Worm (Caenorhabditis elegans) whole organism, L4 larva: ENCODE measurements around the gene npp-10.

Experiments
- D1046.2 ChIP-seq: fragments of 200-800 bp; sonication (Bioruptor generic); IDR thresholded peaks from 2 replicates; pipeline ENCODE4 v1.3.6; 2022; ENCODE audit warnings: missing genetic modification characterization, missing compliant biosample characterization
- F37D6.2 ChIP-seq: sonication (generic microtip); optimal IDR thresholded peaks from 2 replicates; lab custom pipeline; 2016; ENCODE audit warnings: mild to moderate bottlenecking, missing genetic modification characterization, missing compliant biosample characterization
- F44E2.7 ChIP-seq: fragments of 200-800 bp; sonication (Bioruptor generic); IDR thresholded peaks from 2 replicates; pipeline ENCODE4 v2.1.2; 2022; ENCODE audit warnings: missing genetic modification characterization, missing compliant biosample characterization
- T26A8.4 ChIP-seq: fragments of 200-800 bp; sonication (Bioruptor generic); IDR thresholded peaks from 2 replicates; pipeline ENCODE4 v1.3.6; 2022; ENCODE audit warnings: missing genetic modification characterization, missing compliant biosample characterization
- Y48G9A.11 ChIP-seq: fragments of 200-800 bp; sonication (Bioruptor generic); IDR thresholded peaks from 2 replicates; pipeline ENCODE4 v1.3.6; 2022; ENCODE audit warnings: missing genetic modification reagents, missing genetic modification characterization, missing compliant biosample characterization
- aha-1 ChIP-seq: fragments of 150-350 bp; peaks from one replicate; lab custom pipeline; 2014; ENCODE audit warnings: missing biosample characterization, missing genetic modification characterization
- arid-1 ChIP-seq: fragments of 200-800 bp; sonication (Bioruptor generic); conservative IDR thresholded peaks from 2 replicates; pipeline ENCODE4 v1.3.6; 2022; ENCODE audit warnings: missing genetic modification reagents, missing genetic modification characterization, missing compliant biosample characterization
- ceh-32 ChIP-seq: sonication (generic microtip); optimal IDR thresholded peaks from 2 replicates; lab custom pipeline; 2016; ENCODE audit warnings: mild to moderate bottlenecking, missing genetic modification characterization, missing compliant biosample characterization; ENCODE audit not compliant: poor library complexity
- ceh-82 ChIP-seq: sonication (generic microtip); optimal IDR thresholded peaks from 2 replicates; lab custom pipeline; 2017; ENCODE audit warnings: missing biosample characterization, missing genetic modification characterization
- dpl-1 ChIP-seq: fragments of 150-350 bp; optimal IDR thresholded peaks from 2 replicates; lab custom pipeline; 2014; ENCODE audit warnings: missing biosample characterization, missing genetic modification reagents, missing genetic modification characterization
- dve-1 ChIP-seq: sonication (generic microtip); optimal IDR thresholded peaks from 2 replicates; lab custom pipeline; 2017; ENCODE audit warnings: antibody characterized with exemption, mild to moderate bottlenecking, missing genetic modification characterization, missing compliant biosample characterization; ENCODE audit not compliant: insufficient read depth
- egl-43 ChIP-seq: fragments of 200-800 bp; sonication (Bioruptor generic); IDR thresholded peaks from 2 replicates; pipeline ENCODE4 v1.3.6; 2022; ENCODE audit warnings: missing genetic modification reagents, missing genetic modification characterization, missing compliant biosample characterization
- fkh-10 ChIP-seq: fragments of 150-350 bp; optimal IDR thresholded peaks from 2 replicates; lab custom pipeline; 2014; ENCODE audit warnings: missing biosample characterization, missing genetic modification reagents, missing genetic modification characterization
- hlh-30 ChIP-seq: sonication (generic microtip); optimal IDR thresholded peaks from 2 replicates; lab custom pipeline; 2017; ENCODE audit warnings: antibody characterized with exemption, mild to moderate bottlenecking, missing genetic modification characterization, missing compliant biosample characterization; ENCODE audit not compliant: insufficient read depth
- lin-13 ChIP-seq: fragments of 150-350 bp; optimal IDR thresholded peaks from 2 replicates; lab custom pipeline; 2014; ENCODE audit warnings: missing biosample characterization, missing genetic modification reagents, missing genetic modification characterization
- lin-38 ChIP-seq: fragments of 200-800 bp; sonication (Bioruptor generic); IDR thresholded peaks from 2 replicates; pipeline ENCODE4 v1.3.6; 2022; ENCODE audit warnings: missing genetic modification reagents, missing genetic modification characterization, missing compliant biosample characterization
- lin-39 ChIP-seq: fragments of 150-350 bp; optimal IDR thresholded peaks from 2 replicates; lab custom pipeline; 2014; ENCODE audit warnings: missing biosample characterization, missing genetic modification reagents, missing genetic modification characterization
- madf-9 ChIP-seq: fragments of 200-800 bp; sonication (Bioruptor generic); conservative IDR thresholded peaks from 2 replicates; pipeline ENCODE4 v1.3.6; 2022; ENCODE audit warnings: missing genetic modification reagents, missing genetic modification characterization, missing compliant biosample characterization
- mdl-1 ChIP-seq, 2 experiments: fragments of 150-350 bp in 1 of 2; sonication (generic microtip) in 1 of 2; optimal IDR thresholded peaks; 2 replicates each; lab custom pipeline; 2014 to 2017; ENCODE audit warnings: missing biosample characterization in 2 of 2, missing genetic modification characterization in 2 of 2
- mes-2 ChIP-seq: sonication (generic microtip); optimal IDR thresholded peaks from 2 replicates; lab custom pipeline; 2016; ENCODE audit warnings: missing genotype, mild to moderate bottlenecking, missing genetic modification characterization, missing compliant biosample characterization; ENCODE audit not compliant: poor library complexity, severe bottlenecking
- mxl-2 ChIP-seq: fragments of 200-800 bp; sonication (Bioruptor generic); conservative IDR thresholded peaks from 2 replicates; pipeline ENCODE4 v1.3.6; 2022; ENCODE audit warnings: missing genetic modification reagents, missing genetic modification characterization, missing compliant biosample characterization
- mxl-3 ChIP-seq: fragments of 200-800 bp; sonication (Bioruptor generic); optimal IDR thresholded peaks from 2 replicates; lab custom pipeline; 2018; ENCODE audit warnings: mild to moderate bottlenecking, missing genetic modification characterization, missing compliant biosample characterization
- nhr-10 ChIP-seq: fragments of 150-350 bp; optimal IDR thresholded peaks from 2 replicates; lab custom pipeline; 2014; ENCODE audit warnings: missing biosample characterization, missing genetic modification characterization
- nhr-102 ChIP-seq: sonication (generic microtip); optimal IDR thresholded peaks from 2 replicates; lab custom pipeline; 2016; ENCODE audit warnings: mild to moderate bottlenecking, missing genetic modification characterization, moderate library complexity, missing compliant biosample characterization
- nhr-111 ChIP-seq: fragments of 200-800 bp; sonication (Bioruptor generic); optimal IDR thresholded peaks from 2 replicates; lab custom pipeline; 2018; ENCODE audit warnings: mild to moderate bottlenecking, missing genetic modification characterization, missing compliant biosample characterization
- nhr-237 ChIP-seq: sonication (generic microtip); optimal IDR thresholded peaks from 2 replicates; lab custom pipeline; 2017; ENCODE audit warnings: missing biosample characterization, missing genetic modification characterization
- nhr-25 ChIP-seq: sonication (generic microtip); optimal IDR thresholded peaks from 2 replicates; lab custom pipeline; 2017; ENCODE audit warnings: missing genetic modification characterization, mild to moderate bottlenecking, missing compliant biosample characterization, antibody characterized with exemption, moderate library complexity, borderline replicate concordance; ENCODE audit not compliant: insufficient read depth
- nhr-42 ChIP-seq: fragments of 200-800 bp; sonication (Bioruptor generic); IDR thresholded peaks from 2 replicates; pipeline ENCODE4 v1.3.6; 2022; ENCODE audit warnings: missing genetic modification characterization, missing compliant biosample characterization
- nhr-6 ChIP-seq: fragments of 150-350 bp; optimal IDR thresholded peaks from 2 replicates; lab custom pipeline; 2014; ENCODE audit warnings: missing biosample characterization, missing genetic modification characterization
- nhr-76 ChIP-seq: fragments of 150-350 bp; optimal IDR thresholded peaks from 2 replicates; lab custom pipeline; 2014; ENCODE audit warnings: missing biosample characterization, missing genetic modification characterization
- saeg-2 ChIP-seq: fragments of 200-800 bp; sonication (Bioruptor generic); IDR thresholded peaks from 2 replicates; pipeline ENCODE4 v1.3.6; 2022; ENCODE audit warnings: missing genetic modification reagents, missing genetic modification characterization, missing compliant biosample characterization
- set-16 ChIP-seq: fragments of 200-800 bp; sonication (Bioruptor generic); IDR thresholded peaks from 2 replicates; pipeline ENCODE4 v1.3.6; 2022; ENCODE audit warnings: missing genetic modification reagents, missing genetic modification characterization, missing compliant biosample characterization
- spr-1 ChIP-seq: sonication (generic microtip); optimal IDR thresholded peaks from 2 replicates; lab custom pipeline; 2016; ENCODE audit warnings: mild to moderate bottlenecking, missing genetic modification characterization, missing compliant biosample characterization
- tra-1 ChIP-seq: fragments of 200-800 bp; sonication (Bioruptor generic); IDR thresholded peaks from 2 replicates; pipeline ENCODE4 v1.3.6; 2022; ENCODE audit warnings: missing genetic modification reagents, missing genetic modification characterization, missing compliant biosample characterization
- unc-130 ChIP-seq: sonication (generic microtip); optimal IDR thresholded peaks from 2 replicates; lab custom pipeline; 2016; ENCODE audit warnings: missing genetic modification reagents, missing genetic modification characterization, missing compliant biosample characterization
- unc-39 ChIP-seq: sonication (generic microtip); optimal IDR thresholded peaks from 2 replicates; lab custom pipeline; 2017; ENCODE audit warnings: missing biosample characterization, missing genetic modification characterization
- zfp-2 ChIP-seq: sonication (generic microtip); optimal IDR thresholded peaks from 2 replicates; lab custom pipeline; 2016; ENCODE audit warnings: mild to moderate bottlenecking, missing genetic modification characterization, missing compliant biosample characterization
- ztf-7 ChIP-seq: fragments of 150-350 bp; optimal IDR thresholded peaks from 2 replicates; lab custom pipeline; 2014; ENCODE audit warnings: missing biosample characterization, missing genetic modification characterization

The npp-10 gene

DNA sequence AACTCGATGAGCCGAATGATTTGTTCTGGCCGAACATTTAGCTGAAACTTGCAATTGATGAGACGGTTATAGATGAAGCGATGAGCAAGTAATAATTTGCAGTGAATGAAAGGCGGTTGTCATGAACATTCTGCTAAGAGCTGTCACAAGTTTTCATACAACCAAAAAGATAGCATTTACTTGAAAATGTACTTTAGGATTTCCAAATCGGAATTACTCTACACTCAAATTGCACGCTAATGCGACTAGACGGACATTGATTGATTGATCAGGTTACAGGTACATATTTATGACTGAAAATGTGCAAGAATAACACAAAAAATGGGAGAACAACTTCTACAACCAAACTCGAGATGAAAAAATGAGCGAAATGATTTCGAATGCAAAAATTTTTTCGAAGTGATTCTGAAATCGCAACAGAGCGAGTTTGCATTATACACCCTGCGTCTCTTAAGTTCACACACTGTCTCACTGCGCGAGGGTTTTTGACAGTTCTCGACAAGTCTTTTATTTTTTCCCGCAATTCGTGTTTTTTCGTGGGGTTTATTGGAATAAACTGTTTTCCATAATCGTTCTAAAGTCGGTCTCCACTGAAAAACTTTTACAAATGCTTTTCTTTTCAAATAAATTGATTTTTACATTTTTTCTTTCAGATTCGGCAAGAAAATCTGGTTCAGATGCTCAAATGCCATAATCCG is at the start of gene npp-10, which contains the start of gene cyk-3:
Gene npp-10 (minus strand): TSS at position 51 of the 698 bp plus-strand sequence.
Gene cyk-3 (plus strand): TSS at position 648 of the 698 bp plus-strand sequence.
- TF ChIP-seq tra-1 (GFP tag; lab: Robert Waterston, UW) (no peak), dpl-1 (GFP tag; lab: Kevin White, UChicago) (peak; percentile 51), lin-38 (GFP tag; lab: Robert Waterston, UW) (peak; percentile 94), D1046.2 (GFP tag; lab: Robert Waterston, UW) (no peak), unc-130 (peak; percentile 32), nhr-111 (GFP tag; lab: Kevin White, UChicago) (no peak), nhr-6 (tag; lab: Kevin White, UChicago) (peak; percentile 21), aha-1 (tag; lab: Kevin White, UChicago) (peak; percentile 95), mes-2 (peak; percentile 67), zfp-2 (tag; lab: Kevin White, UChicago) (no peak)
- TF ChIP-seq, all 104 proteins: peak for 6

DNA sequence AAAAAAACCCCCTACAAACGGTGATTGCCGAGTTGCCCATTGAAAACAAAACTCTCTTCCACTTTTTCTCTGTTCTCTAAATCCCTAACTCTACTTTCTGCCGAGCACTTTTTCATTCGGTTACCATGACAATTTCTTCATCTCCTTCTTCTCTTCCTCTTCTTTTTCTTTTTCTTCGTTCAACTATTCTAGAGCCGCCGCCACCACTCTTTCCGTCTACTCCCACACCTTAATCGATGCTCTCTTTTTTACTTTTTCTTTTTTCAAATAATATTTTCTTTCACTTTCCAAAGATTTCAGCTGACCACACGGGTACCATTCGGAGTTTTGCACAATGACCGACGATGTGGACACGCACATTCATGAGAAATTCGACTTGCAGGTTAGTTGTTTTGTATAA is 48.2 kb upstream of the npp-10 start, which contains the start of gene mapk-15:
Gene mapk-15 (plus strand): TSS at position 301 of the 400 bp plus-strand sequence.
- TF ChIP-seq madf-9 (no peak), spr-1 (tag; lab: Kevin White, UChicago) (no peak), lin-13 (GFP tag; lab: Kevin White, UChicago) (no peak), hlh-30 (tag; lab: Kevin White, UChicago) (no peak), nhr-42 (GFP tag; lab: Robert Waterston, UW) (no peak), unc-39 (tag; lab: Kevin White, UChicago) (no peak), lin-39 (tag; lab: Kevin White, UChicago) (no peak), mes-2 (no peak), ceh-32 (no peak), nhr-76 (tag; lab: Kevin White, UChicago) (no peak), mdl-1 (tag; optimal IDR thresholded peaks at IDR 0.05; lab: Kevin White, UChicago) (no peak), T26A8.4 (GFP tag; lab: Robert Waterston, UW) (no peak), nhr-10 (tag; lab: Kevin White, UChicago) (no peak), mxl-3 (GFP tag; lab: Kevin White, UChicago) (no peak), saeg-2 (GFP tag; lab: Robert Waterston, UW) (no peak), set-16 (GFP tag; lab: Robert Waterston, UW) (no peak), dve-1 (tag; lab: Kevin White, UChicago) (no peak), nhr-25 (no peak), nhr-102 (tag; lab: Kevin White, UChicago) (no peak)

DNA sequence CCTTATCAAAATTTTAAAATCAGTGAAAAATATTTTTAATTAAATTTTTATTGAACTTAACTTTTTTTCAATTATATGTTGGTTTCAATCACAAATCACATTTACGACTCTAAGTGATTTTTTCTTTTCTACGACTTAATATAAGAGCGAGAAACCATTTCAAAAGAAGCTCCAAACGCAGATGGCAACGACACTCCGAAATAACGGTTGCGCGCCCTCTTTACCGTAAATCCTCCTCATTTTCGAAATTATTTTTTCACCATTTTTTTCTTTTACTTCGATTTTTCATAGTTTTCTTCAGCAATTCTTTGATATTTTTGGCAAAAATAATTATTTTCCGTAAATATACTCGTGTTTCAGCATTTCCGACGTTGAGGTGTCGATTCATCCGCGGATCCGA is 45.4 kb upstream of the npp-10 start:
- TF ChIP-seq Y48G9A.11 (GFP tag; lab: Robert Waterston, UW) = peak; percentile 98

DNA sequence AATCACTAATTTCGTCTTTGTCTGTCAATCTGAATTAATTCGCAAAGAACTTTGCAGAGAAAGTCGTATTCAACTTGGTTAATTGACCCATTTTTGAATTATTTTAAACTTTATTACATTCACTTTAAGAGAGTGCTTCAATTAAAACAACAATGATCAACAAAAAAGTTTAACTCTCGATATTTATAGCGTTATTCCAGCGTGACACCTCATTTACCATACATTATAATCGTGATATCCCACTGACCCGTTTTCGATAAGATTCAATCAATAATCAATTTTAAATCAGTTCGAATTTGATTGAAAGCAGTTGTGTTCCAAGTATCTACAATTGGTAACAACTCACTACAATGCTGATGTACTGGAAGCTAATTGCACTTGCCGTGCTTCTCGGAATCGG is 37.4 kb upstream of the npp-10 start, which contains the start of gene clc-10:
Gene clc-10 (plus strand): TSS at position 301 of the 400 bp plus-strand sequence.
- TF ChIP-seq ztf-7 (no peak), zfp-2 (tag; lab: Kevin White, UChicago) (no peak), nhr-237 (tag; lab: Kevin White, UChicago) (no peak), ceh-82 (tag; lab: Kevin White, UChicago) (no peak), ceh-32 (no peak), mxl-2 (GFP tag; lab: Robert Waterston, UW) (no peak), nhr-42 (GFP tag; lab: Robert Waterston, UW) (no peak), nhr-6 (tag; lab: Kevin White, UChicago) (no peak), F37D6.2 (tag; lab: Kevin White, UChicago) (no peak), nhr-10 (tag; lab: Kevin White, UChicago) (no peak), egl-43 (no peak), lin-38 (GFP tag; lab: Robert Waterston, UW) (no peak), F44E2.7 (GFP tag; lab: Robert Waterston, UW) (no peak), arid-1 (GFP tag; lab: Robert Waterston, UW) (no peak), fkh-10 (GFP tag; lab: Kevin White, UChicago) (no peak)
